Fruit fly (Drosophila melanogaster) whole organism, prepupa: ENCODE measurements around the gene Cnep1r2.

Experiments used
- Blimp-1 ChIP-seq: fragments of 200-800 bp; sonication (Bioruptor generic); optimal IDR thresholded peaks from 3 replicates; lab custom pipeline; 2017; ENCODE audit warnings: missing biosample characterization, missing genetic modification characterization, mild to moderate bottlenecking, moderate library complexity, missing genetic modification reagents
- CG10631 ChIP-seq: fragments of 200-800 bp; sonication (Bioruptor generic); optimal IDR thresholded peaks from 2 replicates; lab custom pipeline; 2016; ENCODE audit warnings: missing biosample characterization, missing genetic modification characterization
- CG10669 ChIP-seq: fragments of 200-800 bp; sonication (Bioruptor generic); optimal IDR thresholded peaks from 3 replicates; lab custom pipeline; 2018; ENCODE audit warnings: missing biosample characterization, mild to moderate bottlenecking, missing genetic modification characterization, moderate library complexity
- CG11294 ChIP-seq: fragments of 200-800 bp; sonication (Bioruptor generic); IDR thresholded peaks from 2 replicates; pipeline ENCODE4 v1.3.6; 2022; ENCODE audit warnings: missing biosample characterization, missing genetic modification characterization
- CG11762 ChIP-seq: fragments of 200-800 bp; sonication (Bioruptor generic); optimal IDR thresholded peaks from 3 replicates; lab custom pipeline; 2016; ENCODE audit warnings: missing biosample characterization, missing genetic modification characterization; ENCODE audit not compliant: insufficient read depth
- CG11902 ChIP-seq: fragments of 200-800 bp; sonication (Bioruptor generic); optimal IDR thresholded peaks from 3 replicates; lab custom pipeline; 2016; ENCODE audit warnings: missing biosample characterization, missing genetic modification characterization
- CG15336 ChIP-seq: fragments of 200-800 bp; sonication (Bioruptor generic); IDR thresholded peaks from 2 replicates; pipeline ENCODE4 v1.3.6; 2022; ENCODE audit warnings: missing biosample characterization, missing genetic modification characterization
- CG1621 ChIP-seq: fragments of 200-800 bp; sonication (Bioruptor generic); optimal IDR thresholded peaks from 3 replicates; lab custom pipeline; 2018; ENCODE audit warnings: missing biosample characterization, mild to moderate bottlenecking, missing genetic modification characterization
- CG16779 ChIP-seq: fragments of 200-800 bp; sonication (Bioruptor generic); optimal IDR thresholded peaks from 3 replicates; lab custom pipeline; 2017; ENCODE audit warnings: missing biosample characterization, mild to moderate bottlenecking, missing genetic modification characterization
- CG3032 ChIP-seq: fragments of 200-800 bp; optimal IDR thresholded peaks from 2 replicates; lab custom pipeline; 2019; ENCODE audit warnings: missing biosample characterization, mild to moderate bottlenecking, missing genetic modification characterization, moderate library complexity
- CG31627 ChIP-seq: fragments of 200-800 bp; sonication (Bioruptor generic); optimal IDR thresholded peaks from 3 replicates; lab custom pipeline; 2016; ENCODE audit warnings: missing biosample characterization, missing genetic modification characterization
- CG32006 ChIP-seq: fragments of 200-800 bp; sonication (Bioruptor generic); optimal IDR thresholded peaks from 3 replicates; lab custom pipeline; 2017; ENCODE audit warnings: missing biosample characterization, mild to moderate bottlenecking, missing genetic modification characterization
- CG34406 ChIP-seq: fragments of 200-800 bp; sonication (Bioruptor generic); optimal IDR thresholded peaks from 3 replicates; lab custom pipeline; 2016; ENCODE audit warnings: missing biosample characterization, missing genetic modification characterization
- CG3919 ChIP-seq: fragments of 200-800 bp; sonication (Bioruptor generic); optimal IDR thresholded peaks from 3 replicates; lab custom pipeline; 2016; ENCODE audit warnings: missing biosample characterization, missing genetic modification characterization
- CG4318 ChIP-seq: fragments of 200-800 bp; sonication (Bioruptor generic); optimal IDR thresholded peaks from 3 replicates; lab custom pipeline; 2017; ENCODE audit warnings: missing biosample characterization, mild to moderate bottlenecking, missing genetic modification characterization
- CG6163 ChIP-seq: fragments of 200-800 bp; sonication (Bioruptor generic); IDR thresholded peaks from 3 replicates; pipeline ENCODE4 v1.3.6; 2022; ENCODE audit warnings: missing biosample characterization, missing genetic modification characterization
- CG6276 ChIP-seq: fragments of 200-800 bp; sonication (Bioruptor generic); optimal IDR thresholded peaks from 2 replicates; lab custom pipeline; 2017; ENCODE audit warnings: missing biosample characterization, mild to moderate bottlenecking, missing genetic modification characterization
- CG6792 ChIP-seq: fragments of 200-800 bp; sonication (Bioruptor generic); optimal IDR thresholded peaks from 3 replicates; lab custom pipeline; 2016; ENCODE audit warnings: missing biosample characterization, missing genetic modification characterization
- CG6808 ChIP-seq: fragments of 200-800 bp; sonication (Bioruptor generic); optimal IDR thresholded peaks from 3 replicates; lab custom pipeline; 2017; ENCODE audit warnings: missing biosample characterization, missing genetic modification characterization, mild to moderate bottlenecking, moderate library complexity, missing genetic modification reagents
- CG6854 ChIP-seq: fragments of 200-800 bp; sonication (Bioruptor generic); optimal IDR thresholded peaks from 2 replicates; lab custom pipeline; 2017; ENCODE audit warnings: missing biosample characterization, mild to moderate bottlenecking, missing genetic modification characterization
- CG7368 ChIP-seq: fragments of 200-800 bp; sonication (Bioruptor generic); optimal IDR thresholded peaks from 3 replicates; lab custom pipeline; 2016; ENCODE audit warnings: missing biosample characterization, missing genetic modification characterization
- CG8119 ChIP-seq: fragments of 200-800 bp; sonication (Bioruptor generic); IDR thresholded peaks from 3 replicates; pipeline ENCODE4 v1.3.6; 2022; ENCODE audit warnings: missing biosample characterization, missing genetic modification characterization
- CG8632 ChIP-seq: fragments of 200-800 bp; sonication (Bioruptor generic); optimal IDR thresholded peaks from 3 replicates; lab custom pipeline; 2016; ENCODE audit warnings: missing biosample characterization, missing genetic modification characterization
- CG9139 ChIP-seq: fragments of 200-800 bp; sonication (Bioruptor generic); optimal IDR thresholded peaks from 3 replicates; lab custom pipeline; 2017; ENCODE audit warnings: missing biosample characterization, mild to moderate bottlenecking, missing genetic modification characterization
- Eip75B ChIP-seq: fragments of 200-800 bp; sonication (Bioruptor generic); optimal IDR thresholded peaks from 3 replicates; lab custom pipeline; 2016; ENCODE audit warnings: missing biosample characterization, missing genetic modification characterization
- Eip78C ChIP-seq: fragments of 200-800 bp; sonication (Bioruptor generic); peaks from one replicate; lab custom pipeline; 2016; ENCODE audit warnings: missing biosample characterization, missing genetic modification characterization
- Eip93F ChIP-seq: fragments of 200-800 bp; sonication (Bioruptor generic); optimal IDR thresholded peaks from 2 replicates; lab custom pipeline; 2016; ENCODE audit warnings: missing biosample characterization, mild to moderate bottlenecking, missing genetic modification characterization
- Ets21C ChIP-seq: fragments of 200-800 bp; sonication (Bioruptor generic); optimal IDR thresholded peaks from 3 replicates; lab custom pipeline; 2016; ENCODE audit warnings: missing biosample characterization, missing genetic modification characterization
- Ets96B ChIP-seq: fragments of 200-800 bp; optimal IDR thresholded peaks from 2 replicates; lab custom pipeline; 2019; ENCODE audit warnings: missing biosample characterization, mild to moderate bottlenecking, missing genetic modification characterization, moderate library complexity
- Gug ChIP-seq: fragments of 200-800 bp; sonication (Bioruptor generic); IDR thresholded peaks from 2 replicates; pipeline ENCODE4 v1.3.6; 2022; ENCODE audit warnings: missing biosample characterization, missing genetic modification characterization
- Hr38 ChIP-seq: sonication (Bioruptor generic); optimal IDR thresholded peaks from 2 replicates; lab custom pipeline; 2016; ENCODE audit warnings: missing biosample characterization, missing genetic modification characterization
- Hr4 ChIP-seq: fragments of 200-800 bp; sonication (Bioruptor generic); optimal IDR thresholded peaks from 3 replicates; lab custom pipeline; 2016; ENCODE audit warnings: missing biosample characterization, missing genetic modification characterization
- Lpt ChIP-seq: fragments of 200-800 bp; sonication (Bioruptor generic); optimal IDR thresholded peaks from 3 replicates; lab custom pipeline; 2016; ENCODE audit warnings: missing biosample characterization, missing genetic modification characterization
- Met ChIP-seq: fragments of 200-800 bp; sonication (Bioruptor generic); optimal IDR thresholded peaks from 3 replicates; lab custom pipeline; 2016; ENCODE audit warnings: missing biosample characterization, missing genetic modification characterization
- OdsH ChIP-seq: fragments of 200-800 bp; sonication (Bioruptor generic); optimal IDR thresholded peaks from 3 replicates; lab custom pipeline; 2016; ENCODE audit warnings: missing biosample characterization, missing genetic modification characterization
- Sox14 ChIP-seq: fragments of 200-800 bp; sonication (Bioruptor generic); optimal IDR thresholded peaks from 3 replicates; lab custom pipeline; 2016; ENCODE audit warnings: missing biosample characterization, missing genetic modification characterization
- Sox15 ChIP-seq: fragments of 200-800 bp; sonication (Bioruptor generic); optimal IDR thresholded peaks from 3 replicates; lab custom pipeline; 2016; ENCODE audit warnings: missing biosample characterization, missing genetic modification characterization
- acj6 ChIP-seq: fragments of 200-800 bp; sonication (Bioruptor generic); optimal IDR thresholded peaks from 3 replicates; lab custom pipeline; 2016; ENCODE audit warnings: missing biosample characterization, missing genetic modification characterization
- cyc ChIP-seq: fragments of 200-800 bp; sonication (Bioruptor generic); optimal IDR thresholded peaks from 3 replicates; lab custom pipeline; 2016; ENCODE audit warnings: missing biosample characterization, missing genetic modification characterization
- dac ChIP-seq: fragments of 200-800 bp; sonication (Bioruptor generic); optimal IDR thresholded peaks from 2 replicates; lab custom pipeline; 2017; ENCODE audit warnings: missing biosample characterization, mild to moderate bottlenecking, missing genetic modification characterization
- dsx ChIP-seq: fragments of 200-800 bp; optimal IDR thresholded peaks from 3 replicates; lab custom pipeline; 2019; ENCODE audit warnings: missing biosample characterization, mild to moderate bottlenecking, missing genetic modification characterization, moderate library complexity; ENCODE audit not compliant: poor library complexity, severe bottlenecking
- esn ChIP-seq: fragments of 200-800 bp; sonication (Bioruptor generic); optimal IDR thresholded peaks from 2 replicates; lab custom pipeline; 2016; ENCODE audit warnings: missing biosample characterization, mild to moderate bottlenecking, missing genetic modification characterization, moderate library complexity
- fd85E ChIP-seq: fragments of 200-800 bp; sonication (Bioruptor generic); optimal IDR thresholded peaks from 3 replicates; lab custom pipeline; 2016; ENCODE audit warnings: missing biosample characterization, missing genetic modification characterization
- fkh ChIP-seq: fragments of 200-800 bp; sonication (Bioruptor generic); optimal IDR thresholded peaks from 3 replicates; lab custom pipeline; 2017; ENCODE audit warnings: missing biosample characterization, mild to moderate bottlenecking, missing genetic modification characterization, moderate library complexity
- lz ChIP-seq: fragments of 200-800 bp; sonication (Bioruptor generic); optimal IDR thresholded peaks from 3 replicates; lab custom pipeline; 2016; ENCODE audit warnings: missing biosample characterization, missing genetic modification characterization
- net ChIP-seq: fragments of 200-800 bp; sonication (Bioruptor generic); optimal IDR thresholded peaks from 3 replicates; lab custom pipeline; 2016; ENCODE audit warnings: missing biosample characterization, missing genetic modification characterization
- pdm3 ChIP-seq: fragments of 200-800 bp; sonication (Bioruptor generic); optimal IDR thresholded peaks from 3 replicates; lab custom pipeline; 2016; ENCODE audit warnings: missing biosample characterization, missing genetic modification characterization
- salr ChIP-seq, 2 experiments: fragments of 200-800 bp; sonication (Bioruptor generic); optimal IDR thresholded peaks; 3 replicates each; lab custom pipeline; 2016 to 2018; ENCODE audit warnings: missing biosample characterization in 2 of 2, missing genetic modification characterization in 2 of 2, mild to moderate bottlenecking in 1 of 2
- spab ChIP-seq: fragments of 200-800 bp; sonication (Bioruptor generic); optimal IDR thresholded peaks from 2 replicates; lab custom pipeline; 2017; ENCODE audit warnings: missing biosample characterization, mild to moderate bottlenecking, missing genetic modification characterization, missing genetic modification reagents
- ss ChIP-seq, 2 experiments: fragments of 200-800 bp; sonication (Bioruptor generic); optimal IDR thresholded peaks; 2 replicates in 1 of 2; 3 replicates in 1 of 2; lab custom pipeline; 2017 to 2018; ENCODE audit warnings: mild to moderate bottlenecking in 2 of 2, missing biosample characterization in 2 of 2, missing genetic modification characterization in 2 of 2, moderate library complexity in 1 of 2
- vri ChIP-seq: fragments of 200-800 bp; sonication (Bioruptor generic); optimal IDR thresholded peaks from 3 replicates; lab custom pipeline; 2016; ENCODE audit warnings: missing biosample characterization, mild to moderate bottlenecking, missing genetic modification characterization

The Cnep1r2 gene

DNA sequence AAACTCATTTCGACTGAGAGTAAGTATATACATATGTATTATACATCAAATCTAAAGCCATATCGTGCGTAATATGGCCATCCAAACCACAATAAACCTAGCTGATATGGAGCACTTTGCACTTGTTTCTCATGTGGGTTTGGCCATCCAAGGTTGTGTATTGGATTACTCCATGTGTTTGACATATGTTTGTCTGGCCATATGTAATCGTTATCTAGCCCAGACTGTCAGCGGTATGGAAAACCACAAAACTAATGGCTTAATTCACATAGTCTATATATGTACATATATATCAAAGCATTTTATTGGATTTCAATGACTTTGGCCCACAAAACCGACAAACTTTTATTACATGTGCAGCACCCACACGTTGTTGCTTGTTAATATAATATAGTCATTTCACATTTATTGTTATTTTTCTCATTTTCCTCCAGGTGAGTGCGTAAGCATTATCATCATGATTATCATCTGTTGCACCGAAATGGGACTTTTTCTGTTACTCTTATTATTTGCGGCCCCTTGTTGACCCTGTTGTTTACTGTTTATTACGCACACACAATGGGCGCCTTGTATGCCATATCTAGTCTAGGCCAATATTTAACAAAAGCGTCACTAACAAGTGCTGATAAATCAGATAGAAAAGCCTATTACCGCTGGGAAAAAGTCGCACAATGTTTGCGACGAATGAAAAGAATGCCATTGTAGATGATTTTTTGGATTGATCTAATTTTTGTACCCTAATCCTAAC, 18.7 kb downstream of the Cnep1r2 start:
- peak; percentile 48 for TF ChIP-seq pdm3
- TF ChIP-seq Blimp-1, result no peak
- peak; percentile 47 for TF ChIP-seq CG9139
- peak; percentile 19 for TF ChIP-seq CG11762 (GFP tag; lab: Kevin White, UChicago)
- no peak for TF ChIP-seq fd85E (GFP tag; lab: Kevin White, UChicago)
- peak; percentile 74 for TF ChIP-seq CG3919
- peak; percentile 48 for TF ChIP-seq Eip75B (GFP tag; lab: Kevin White, UChicago)
- no peak for TF ChIP-seq Eip93F
- TF ChIP-seq dsx (GFP tag; lab: Kevin White, UChicago), result no peak
- peak; percentile 38 for TF ChIP-seq CG6792
- TF ChIP-seq fkh (GFP tag; lab: Kevin White, UChicago), result peak; percentile 97
- peak; percentile 8 for TF ChIP-seq CG3032 (tag; lab: Kevin White, UChicago)
- TF ChIP-seq CG31627 (GFP tag; lab: Kevin White, UChicago), result no peak
- TF ChIP-seq CG6854 (GFP tag; lab: Kevin White, UChicago), result no peak
- peak; percentile 23 for TF ChIP-seq CG34406 (GFP tag; lab: Kevin White, UChicago)
- TF ChIP-seq CG1621 (tag; lab: Kevin White, UChicago), result peak; percentile 53
- peak; percentile 1 for TF ChIP-seq lz (GFP tag; lab: Kevin White, UChicago)
- no peak for TF ChIP-seq CG8119
- peak; percentile 7 for TF ChIP-seq CG32006 (GFP tag; lab: Kevin White, UChicago)
- peak; percentile 35 for TF ChIP-seq CG6808 (GFP tag; lab: Kevin White, UChicago)
- no peak for TF ChIP-seq CG15336 (GFP tag; lab: Robert Waterston, UW)
- TF ChIP-seq cyc (GFP tag; lab: Kevin White, UChicago), result no peak
- peak; percentile 51 for TF ChIP-seq spab
- TF ChIP-seq CG16779 (tag; lab: Kevin White, UChicago), result no peak
- no peak for TF ChIP-seq Hr38 (GFP tag; lab: Kevin White, UChicago)
- no peak for TF ChIP-seq CG11294 (GFP tag; lab: Robert Waterston, UW)
- TF ChIP-seq CG11902 (GFP tag; lab: Kevin White, UChicago), result no peak
- TF ChIP-seq acj6 (GFP tag; lab: Kevin White, UChicago), result peak; percentile 53
- TF ChIP-seq Gug (GFP tag; lab: Robert Waterston, UW), result no peak
- peak; percentile 56 for TF ChIP-seq CG8632 (GFP tag; lab: Kevin White, UChicago)
- no peak for TF ChIP-seq Hr4
- TF ChIP-seq CG10669 (GFP tag; lab: Kevin White, UChicago), result peak; percentile 64
- peak; percentile 62 for TF ChIP-seq OdsH
- TF ChIP-seq esn (GFP tag; lab: Kevin White, UChicago), result peak; percentile 44
- TF ChIP-seq CG6276, result no peak
- peak; percentile 11 for TF ChIP-seq vri (GFP tag; lab: Kevin White, UChicago)
- TF ChIP-seq Sox15 (GFP tag; lab: Kevin White, UChicago), result no peak
- peak; percentile 86 for TF ChIP-seq Eip78C (GFP tag; lab: Kevin White, UChicago)
- no peak for TF ChIP-seq dac (GFP tag; lab: Kevin White, UChicago)
- TF ChIP-seq Lpt (GFP tag; lab: Kevin White, UChicago), result no peak
- no peak for TF ChIP-seq Ets21C (GFP tag; lab: Kevin White, UChicago)
- TF ChIP-seq Ets96B (tag; lab: Kevin White, UChicago), result peak; percentile 16
- TF ChIP-seq Met (GFP tag; lab: Kevin White, UChicago), result peak; percentile 49
- TF ChIP-seq CG4318 (GFP tag; lab: Kevin White, UChicago), result no peak
- TF ChIP-seq net (GFP tag; lab: Kevin White, UChicago), result peak; percentile 49
- TF ChIP-seq CG7368 (GFP tag; lab: Kevin White, UChicago), result peak; percentile 53
- peak; percentile 3 for TF ChIP-seq Sox14 (GFP tag; lab: Kevin White, UChicago)
- peak; percentile 29 to 64 for TF ChIP-seq ss (GFP tag; optimal IDR thresholded peaks at IDR 0.05; lab: Kevin White, UChicago)
- TF ChIP-seq CG10631 (GFP tag; lab: Kevin White, UChicago), result peak; percentile 62
- peak; percentile 71 for TF ChIP-seq CG6163 (GFP tag; lab: Robert Waterston, UW)
- peak in 1 of 2 experiments; percentile 26 for TF ChIP-seq salr (GFP tag; optimal IDR thresholded peaks at IDR 0.05; lab: Kevin White, UChicago)
